Fruit fly (Drosophila melanogaster) whole organism, embryonic: Measurements from ENCODE around the gene SCCRO4.
A peak's percentile ranks its signal among the peaks of the same experiment; 100 is the strongest.

Experiments used
- B-H1 ChIP-seq: fragments of 200-800 bp; sonication (Bioruptor generic); IDR thresholded peaks from 3 replicates; pipeline ENCODE4 v1.3.6; 2022; ENCODE audit warnings: missing biosample characterization, missing genetic modification characterization
- Bgb ChIP-seq: fragments of 200-800 bp; sonication (Bioruptor generic); IDR thresholded peaks from 2 replicates; pipeline ENCODE4 v1.3.6; 2022; ENCODE audit warnings: missing biosample characterization, missing genetic modification characterization; ENCODE audit not compliant: partially characterized antibody
- Blimp-1 ChIP-seq: fragments of 200-800 bp; sonication (Bioruptor generic); optimal IDR thresholded peaks from 3 replicates; lab custom pipeline; 2018; ENCODE audit warnings: missing biosample characterization, missing genetic modification characterization, mild to moderate bottlenecking, moderate library complexity, missing genetic modification reagents
- CG10274 ChIP-seq: fragments of 200-800 bp; sonication (Bioruptor generic); optimal IDR thresholded peaks from 3 replicates; lab custom pipeline; 2017; ENCODE audit warnings: missing biosample characterization, mild to moderate bottlenecking, missing genetic modification characterization
- CG12071 ChIP-seq: fragments of 200-800 bp; sonication (Bioruptor generic); optimal IDR thresholded peaks from 3 replicates; lab custom pipeline; 2018; ENCODE audit warnings: missing biosample characterization, mild to moderate bottlenecking, missing genetic modification characterization
- CG13296 ChIP-seq: fragments of 200-800 bp; sonication (Bioruptor generic); optimal IDR thresholded peaks from 3 replicates; lab custom pipeline; 2018; ENCODE audit warnings: missing biosample characterization, mild to moderate bottlenecking, missing genetic modification characterization
- CG13894 ChIP-seq: fragments of 200-800 bp; sonication (Bioruptor generic); optimal IDR thresholded peaks from 3 replicates; lab custom pipeline; 2018; ENCODE audit warnings: missing biosample characterization, mild to moderate bottlenecking, missing genetic modification characterization, moderate library complexity
- CG17829 ChIP-seq: fragments of 200-800 bp; optimal IDR thresholded peaks from 2 replicates; lab custom pipeline; 2019; ENCODE audit warnings: missing biosample characterization, mild to moderate bottlenecking, missing genetic modification characterization, moderate library complexity
- CG2199 ChIP-seq: fragments of 200-800 bp; sonication (Bioruptor generic); IDR thresholded peaks from 3 replicates; pipeline ENCODE4 v1.3.6; 2022; ENCODE audit warnings: missing biosample characterization, missing genetic modification characterization
- CG2202 ChIP-seq: fragments of 200-800 bp; sonication (Bioruptor generic); optimal IDR thresholded peaks from 2 replicates; lab custom pipeline; 2018; ENCODE audit warnings: missing biosample characterization, mild to moderate bottlenecking, missing genetic modification characterization
- CG30020 ChIP-seq: fragments of 200-800 bp; optimal IDR thresholded peaks from 2 replicates; lab custom pipeline; 2019; ENCODE audit warnings: missing biosample characterization, mild to moderate bottlenecking, missing genetic modification characterization, moderate library complexity
- CG31224 ChIP-seq: fragments of 200-800 bp; sonication (Bioruptor generic); IDR thresholded peaks from 2 replicates; pipeline ENCODE4 v1.3.6; 2022; ENCODE audit warnings: missing biosample characterization, missing genetic modification characterization
- CG33213 ChIP-seq: fragments of 200-800 bp; sonication (Bioruptor generic); optimal IDR thresholded peaks from 3 replicates; lab custom pipeline; 2016; ENCODE audit warnings: missing biosample characterization, missing genetic modification characterization
- CG4282 ChIP-seq: fragments of 200-800 bp; sonication (Bioruptor generic); optimal IDR thresholded peaks from 2 replicates; lab custom pipeline; 2016; ENCODE audit warnings: missing biosample characterization, missing genetic modification characterization
- CG8281 ChIP-seq: fragments of 200-800 bp; sonication (Bioruptor generic); optimal IDR thresholded peaks from 2 replicates; lab custom pipeline; 2018; ENCODE audit warnings: missing biosample characterization, mild to moderate bottlenecking, missing genetic modification characterization, moderate library complexity
- CG9437 ChIP-seq: fragments of 200-800 bp; sonication (Bioruptor generic); optimal IDR thresholded peaks from 2 replicates; lab custom pipeline; 2018; ENCODE audit warnings: missing biosample characterization, mild to moderate bottlenecking, missing genetic modification characterization
- CG9817 ChIP-seq: fragments of 200-800 bp; sonication (Bioruptor generic); optimal IDR thresholded peaks from 2 replicates; lab custom pipeline; 2018; ENCODE audit warnings: missing biosample characterization, mild to moderate bottlenecking, missing genetic modification characterization, moderate library complexity
- CG9932 ChIP-seq: fragments of 200-800 bp; sonication (Bioruptor generic); IDR thresholded peaks from 2 replicates; pipeline ENCODE4 v1.3.6; 2022; ENCODE audit warnings: missing biosample characterization, missing genetic modification characterization
- Dad ChIP-seq: fragments of 200-800 bp; sonication (Bioruptor generic); optimal IDR thresholded peaks from 3 replicates; lab custom pipeline; 2016; ENCODE audit warnings: missing biosample characterization, missing genetic modification characterization
- Drgx ChIP-seq: fragments of 200-800 bp; sonication (Bioruptor generic); IDR thresholded peaks from 2 replicates; pipeline ENCODE4 v1.3.6; 2022; ENCODE audit warnings: missing biosample characterization, missing genetic modification characterization
- HHEX ChIP-seq: fragments of 200-800 bp; sonication (Bioruptor generic); optimal IDR thresholded peaks from 3 replicates; lab custom pipeline; 2017; ENCODE audit warnings: missing biosample characterization, mild to moderate bottlenecking, missing genetic modification characterization, missing genetic modification reagents
- HLHmδ ChIP-seq: fragments of 200-800 bp; sonication (Bioruptor generic); optimal IDR thresholded peaks from 2 replicates; lab custom pipeline; 2018; ENCODE audit warnings: missing biosample characterization, mild to moderate bottlenecking, missing genetic modification characterization, moderate library complexity
- Hr3 ChIP-seq: fragments of 200-800 bp; sonication (Bioruptor generic); optimal IDR thresholded peaks from 3 replicates; lab custom pipeline; 2016; ENCODE audit warnings: missing biosample characterization, missing genetic modification characterization
- Lpt ChIP-seq: fragments of >200 bp; optimal IDR thresholded peaks from 2 replicates; lab custom pipeline; 2018; ENCODE audit warnings: missing biosample characterization, missing genetic modification characterization
- Med ChIP-seq: fragments of 200-800 bp; sonication (Bioruptor generic); peaks from one replicate; lab custom pipeline; 2016; ENCODE audit warnings: missing biosample characterization, missing genetic modification characterization, mild to moderate bottlenecking, inconsistent platforms, moderate library complexity
- Nf-YB ChIP-seq: fragments of 200-800 bp; sonication (Bioruptor generic); optimal IDR thresholded peaks from 3 replicates; lab custom pipeline; 2019; ENCODE audit warnings: missing biosample characterization, mild to moderate bottlenecking, missing genetic modification characterization, moderate library complexity
- NfI ChIP-seq: fragments of 200-800 bp; sonication (Bioruptor generic); optimal IDR thresholded peaks from 3 replicates; lab custom pipeline; 2018; ENCODE audit warnings: missing biosample characterization, mild to moderate bottlenecking, missing genetic modification characterization, moderate library complexity
- Oli ChIP-seq: fragments of 200-800 bp; sonication (Bioruptor generic); optimal IDR thresholded peaks from 2 replicates; lab custom pipeline; 2018; ENCODE audit warnings: missing biosample characterization, mild to moderate bottlenecking, missing genetic modification characterization, moderate library complexity
- Optix ChIP-seq: fragments of 200-800 bp; sonication (Bioruptor generic); IDR thresholded peaks from 3 replicates; pipeline ENCODE4 v1.3.6; 2022; ENCODE audit warnings: missing biosample characterization, missing genetic modification characterization
- PHDP ChIP-seq: fragments of 200-800 bp; sonication (Bioruptor generic); optimal IDR thresholded peaks from 3 replicates; lab custom pipeline; 2018; ENCODE audit warnings: missing biosample characterization, mild to moderate bottlenecking, missing genetic modification characterization, moderate library complexity
- Rfx ChIP-seq: fragments of 200-800 bp; sonication (Bioruptor generic); IDR thresholded peaks from 2 replicates; pipeline ENCODE4 v1.3.6; 2022; ENCODE audit warnings: missing biosample characterization, missing genetic modification characterization
- cad ChIP-seq: fragments of >200 bp; optimal IDR thresholded peaks from 2 replicates; lab custom pipeline; 2017; ENCODE audit warnings: missing biosample characterization, missing genetic modification characterization
- caup ChIP-seq: fragments of 200-800 bp; sonication (Bioruptor generic); optimal IDR thresholded peaks from 3 replicates; lab custom pipeline; 2017; ENCODE audit warnings: missing biosample characterization, mild to moderate bottlenecking, missing genetic modification characterization, moderate library complexity; ENCODE audit not compliant: severe bottlenecking
- exex ChIP-seq: fragments of 200-800 bp; sonication (Bioruptor generic); optimal IDR thresholded peaks from 4 replicates; lab custom pipeline; 2018; ENCODE audit warnings: missing biosample characterization, mild to moderate bottlenecking, missing genetic modification characterization, moderate library complexity
- gsb ChIP-seq: fragments of 200-800 bp; sonication (Bioruptor generic); IDR thresholded peaks from 2 replicates; pipeline ENCODE4 v1.3.6; 2022; ENCODE audit warnings: missing biosample characterization, missing genetic modification characterization
- gt ChIP-seq: fragments of 200-800 bp; sonication (Bioruptor generic); IDR thresholded peaks from 2 replicates; pipeline ENCODE4 v1.3.6; 2022; ENCODE audit warnings: missing biosample characterization, missing genetic modification characterization
- hb ChIP-seq: fragments of 200-800 bp; sonication (Bioruptor generic); IDR thresholded peaks from 3 replicates; pipeline ENCODE4 v1.3.6; 2022; ENCODE audit warnings: missing biosample characterization, missing genetic modification characterization; ENCODE audit not compliant: partially characterized antibody
- ind ChIP-seq: fragments of 200-800 bp; sonication (Bioruptor generic); optimal IDR thresholded peaks from 3 replicates; lab custom pipeline; 2016; ENCODE audit warnings: missing biosample characterization, missing genetic modification characterization
- insv ChIP-seq, 2 experiments: fragments of 200-800 bp; sonication (Bioruptor generic); optimal IDR thresholded peaks; 3 replicates each; lab custom pipeline; 2016 to 2018; ENCODE audit warnings: missing biosample characterization in 2 of 2, missing genetic modification characterization in 2 of 2
- lbe ChIP-seq: fragments of 200-800 bp; sonication (Bioruptor generic); optimal IDR thresholded peaks from 2 replicates; lab custom pipeline; 2016; ENCODE audit warnings: missing biosample characterization, mild to moderate bottlenecking, missing genetic modification characterization
- lilli ChIP-seq: fragments of 200-800 bp; sonication (Bioruptor generic); optimal IDR thresholded peaks from 3 replicates; lab custom pipeline; 2016; ENCODE audit warnings: missing biosample characterization, missing genetic modification characterization
- maf-S ChIP-seq: fragments of 200-800 bp; sonication (Bioruptor generic); optimal IDR thresholded peaks from 2 replicates; lab custom pipeline; 2016; ENCODE audit warnings: missing biosample characterization, missing genetic modification characterization
- nerfin-1 ChIP-seq: fragments of 200-800 bp; sonication (Bioruptor generic); optimal IDR thresholded peaks from 3 replicates; lab custom pipeline; 2019; ENCODE audit warnings: missing biosample characterization, mild to moderate bottlenecking, missing genetic modification characterization, moderate library complexity
- nom ChIP-seq: fragments of 200-800 bp; sonication (Bioruptor generic); optimal IDR thresholded peaks from 2 replicates; lab custom pipeline; 2017; ENCODE audit warnings: missing biosample characterization, missing genetic modification characterization, mild to moderate bottlenecking, moderate library complexity, missing genetic modification reagents
- org-1 ChIP-seq: fragments of 200-800 bp; sonication (Bioruptor generic); optimal IDR thresholded peaks from 2 replicates; lab custom pipeline; 2017; ENCODE audit warnings: missing biosample characterization, missing genetic modification characterization
- schlank ChIP-seq: fragments of 200-800 bp; sonication (Bioruptor generic); optimal IDR thresholded peaks from 2 replicates; lab custom pipeline; 2018; ENCODE audit warnings: missing biosample characterization, mild to moderate bottlenecking, missing genetic modification characterization
- sens ChIP-seq: fragments of 200-800 bp; sonication (Bioruptor generic); peaks from one replicate; lab custom pipeline; 2016; ENCODE audit warnings: missing biosample characterization, missing genetic modification characterization
- stwl ChIP-seq: fragments of 200-800 bp; sonication (Bioruptor generic); optimal IDR thresholded peaks from 3 replicates; lab custom pipeline; 2018; ENCODE audit warnings: missing biosample characterization, mild to moderate bottlenecking, missing genetic modification characterization, moderate library complexity
- tap ChIP-seq: fragments of 200-800 bp; optimal IDR thresholded peaks from 3 replicates; lab custom pipeline; 2019; ENCODE audit warnings: missing biosample characterization, mild to moderate bottlenecking, missing genetic modification characterization, moderate library complexity
- trem ChIP-seq: fragments of 200-800 bp; optimal IDR thresholded peaks from 3 replicates; lab custom pipeline; 2019; ENCODE audit warnings: missing biosample characterization, mild to moderate bottlenecking, missing genetic modification characterization, moderate library complexity
- wdn ChIP-seq: fragments of 200-800 bp; sonication (Bioruptor generic); IDR thresholded peaks from 2 replicates; pipeline ENCODE4 v1.3.6; 2022; ENCODE audit warnings: missing biosample characterization, missing genetic modification characterization
- zfh1 ChIP-seq: fragments of 200-800 bp; sonication (Bioruptor generic); IDR thresholded peaks from 3 replicates; pipeline ENCODE4 v1.3.6; 2022; ENCODE audit warnings: missing biosample characterization, missing genetic modification characterization

SCCRO4 gene

DNA sequence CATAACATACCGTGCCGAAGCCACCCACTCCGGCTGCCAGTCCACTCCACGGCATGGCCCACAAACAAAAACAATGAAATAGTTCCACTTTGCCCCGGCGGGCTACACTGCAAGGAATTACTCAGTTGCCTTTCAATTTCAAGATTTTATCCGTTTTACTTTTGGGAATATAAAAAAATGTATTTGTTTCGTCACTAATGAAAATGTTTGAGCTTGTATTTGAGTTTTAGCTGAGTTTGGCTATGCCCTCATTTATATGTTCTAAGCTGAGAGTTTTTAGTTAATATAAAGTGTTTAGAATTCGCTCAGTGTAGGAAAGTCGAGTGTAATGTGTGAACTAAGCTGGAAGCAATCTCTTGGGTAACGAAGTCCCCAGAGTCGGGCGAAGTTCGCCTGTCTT is 22.6 kb upstream of the SCCRO4 start (continued):
- TF ChIP-seq org-1 (GFP tag; lab: Kevin White, UChicago) (peak; percentile 20), Lpt (GFP tag; lab: Kevin White, UChicago) (no peak), gsb (GFP tag; lab: Robert Waterston, UW) (no peak), exex (no peak), CG30020 (tag; lab: Kevin White, UChicago) (no peak), Optix (GFP tag; lab: Robert Waterston, UW) (no peak), Rfx (GFP tag; lab: Robert Waterston, UW) (peak; percentile 52), zfh1 (GFP tag; lab: Robert Waterston, UW) (no peak), caup (no peak), CG8281 (tag; lab: Kevin White, UChicago) (no peak), Drgx (GFP tag; lab: Robert Waterston, UW) (no peak), wdn (GFP tag; lab: Robert Waterston, UW) (no peak), CG9817 (peak; percentile 39), Nf-YB (GFP tag; lab: Kevin White, UChicago) (no peak), lbe (no peak), Oli (tag; lab: Kevin White, UChicago) (peak; percentile 47), CG2202 (tag; lab: Kevin White, UChicago) (no peak), ind (peak; percentile 48), lilli (GFP tag; lab: Kevin White, UChicago) (no peak), CG2199 (GFP tag; lab: Robert Waterston, UW) (no peak), CG31224 (GFP tag; lab: Robert Waterston, UW) (no peak), tap (tag; lab: Kevin White, UChicago) (peak; percentile 17), nom (no peak), Dad (GFP tag; lab: Kevin White, UChicago) (no peak), insv (GFP tag; optimal IDR thresholded peaks at IDR 0.05; lab: Kevin White, UChicago) (no peak), cad (no peak), nerfin-1 (tag; lab: Kevin White, UChicago) (peak; percentile 7), NfI (peak; percentile 34), gt (GFP tag; lab: Robert Waterston, UW) (no peak), CG17829 (tag; lab: Kevin White, UChicago) (no peak), B-H1 (GFP tag; lab: Robert Waterston, UW) (no peak), Bgb (GFP tag; lab: Robert Waterston, UW) (no peak), Hr3 (GFP tag; lab: Kevin White, UChicago) (peak; percentile 13), hb (GFP tag; lab: Robert Waterston, UW) (no peak), CG13296 (GFP tag; lab: Kevin White, UChicago) (peak; percentile 7), PHDP (tag; lab: Kevin White, UChicago) (no peak), schlank (tag; lab: Kevin White, UChicago) (no peak), Blimp-1 (GFP tag; lab: Kevin White, UChicago) (peak; percentile 44), CG9437 (GFP tag; lab: Kevin White, UChicago) (no peak), sens (GFP tag; lab: Kevin White, UChicago) (no peak), trem (tag; lab: Kevin White, UChicago) (no peak), CG33213 (GFP tag; lab: Kevin White, UChicago) (no peak), CG10274 (GFP tag; lab: Kevin White, UChicago) (no peak), CG13894 (tag; lab: Kevin White, UChicago) (peak; percentile 25), maf-S (no peak), CG9932 (GFP tag; lab: Robert Waterston, UW) (no peak), HHEX (no peak), CG12071 (GFP tag; lab: Kevin White, UChicago) (peak; percentile 36), CG4282 (GFP tag; lab: Kevin White, UChicago) (no peak), stwl (tag; lab: Kevin White, UChicago) (no peak), HLHmδ (GFP tag; lab: Kevin White, UChicago) (no peak), Med (GFP tag; lab: Kevin White, UChicago) (no peak)
